Worm (Caenorhabditis elegans) whole organism, L4/young adult: ENCODE measurements around the gene F26D11.13.

Experiments
- W03F9.2 ChIP-seq: fragments of 150-350 bp; optimal IDR thresholded peaks from 2 replicates; lab custom pipeline; 2014; ENCODE audit warnings: missing biosample characterization, missing genetic modification characterization
- dao-5 ChIP-seq: sonication (generic microtip); optimal IDR thresholded peaks from 2 replicates; lab custom pipeline; 2016; ENCODE audit warnings: missing genotype, missing genetic modification characterization, moderate library complexity, missing compliant biosample characterization
- him-1 ChIP-seq: sonication (generic microtip); optimal IDR thresholded peaks from 2 replicates; lab custom pipeline; 2016; ENCODE audit warnings: missing genotype, missing genetic modification reagents, missing genetic modification characterization, missing compliant biosample characterization

- TF ChIP-seq him-1 (tag; lab: Kevin White, UChicago) (no peak), dao-5 (tag; lab: Kevin White, UChicago) (no peak), W03F9.2 (tag; lab: Kevin White, UChicago) (no peak)
These were observed 24.3 kb upstream of the F26D11.13 start for ce11 chrV:7978798-7979197.
